Worm (Caenorhabditis elegans) whole organism, mixed stage, embryonic: ENCODE measurements around the gene R02F2.9.

Source experiments
- M03D4.4 ChIP-seq: sonication (generic microtip); optimal IDR thresholded peaks from 2 replicates; lab custom pipeline; 2017; ENCODE audit warnings: mild to moderate bottlenecking, missing genetic modification characterization, missing compliant biosample characterization
- elt-1 ChIP-seq: sonication (generic microtip); optimal IDR thresholded peaks from 2 replicates; lab custom pipeline; 2017; ENCODE audit warnings: missing genetic modification characterization, mild to moderate bottlenecking, missing compliant biosample characterization, antibody characterized with exemption, moderate library complexity, borderline replicate concordance; ENCODE audit not compliant: insufficient read depth
- elt-3 ChIP-seq: fragments of 150-350 bp; optimal IDR thresholded peaks from 2 replicates; lab custom pipeline; 2014; ENCODE audit warnings: missing biosample characterization, missing genetic modification characterization
- lin-13 ChIP-seq: fragments of 150-350 bp; optimal IDR thresholded peaks from 2 replicates; lab custom pipeline; 2014; ENCODE audit warnings: missing biosample characterization, missing genetic modification characterization
- lsy-2 ChIP-seq: fragments of 150-350 bp; optimal IDR thresholded peaks from 2 replicates; lab custom pipeline; 2014; ENCODE audit warnings: missing biosample characterization, missing genetic modification characterization
- mep-1 ChIP-seq: fragments of 150-350 bp; optimal IDR thresholded peaks from 2 replicates; lab custom pipeline; 2017; ENCODE audit warnings: missing biosample characterization, missing genetic modification reagents, missing genetic modification characterization, inconsistent platforms
- nhr-2 ChIP-seq: fragments of 150-350 bp; optimal IDR thresholded peaks from 2 replicates; lab custom pipeline; 2014; ENCODE audit warnings: missing biosample characterization, missing genetic modification characterization
- pha-4 ChIP-seq: fragments of 150-350 bp; optimal IDR thresholded peaks from 2 replicates; lab custom pipeline; 2018; ENCODE audit warnings: missing biosample characterization, missing genetic modification reagents, missing genetic modification characterization
- sem-2 ChIP-seq: fragments of 200-800 bp; sonication (Bioruptor generic); optimal IDR thresholded peaks from 2 replicates; lab custom pipeline; 2018; ENCODE audit warnings: mild to moderate bottlenecking, missing genetic modification characterization, missing compliant biosample characterization
- snpc-4 ChIP-seq: fragments of 150-350 bp; optimal IDR thresholded peaks from 2 replicates; lab custom pipeline; 2014; ENCODE audit warnings: missing biosample characterization, missing genetic modification characterization
- sptf-1 ChIP-seq: sonication (generic microtip); optimal IDR thresholded peaks from 2 replicates; lab custom pipeline; 2017; ENCODE audit warnings: mild to moderate bottlenecking, missing genetic modification characterization, moderate library complexity, missing compliant biosample characterization
- unc-39 ChIP-seq: fragments of 150-350 bp; optimal IDR thresholded peaks from 2 replicates; lab custom pipeline; 2014; ENCODE audit warnings: missing biosample characterization, missing genetic modification characterization
- unc-62 ChIP-seq: fragments of 150-350 bp; optimal IDR thresholded peaks from 2 replicates; lab custom pipeline; 2014; ENCODE audit warnings: missing biosample characterization, missing genetic modification reagents, missing genetic modification characterization
- ztf-11 ChIP-seq: fragments of 150-350 bp; optimal IDR thresholded peaks from 2 replicates; lab custom pipeline; 2014; ENCODE audit warnings: missing biosample characterization, missing genetic modification characterization

DNA sequence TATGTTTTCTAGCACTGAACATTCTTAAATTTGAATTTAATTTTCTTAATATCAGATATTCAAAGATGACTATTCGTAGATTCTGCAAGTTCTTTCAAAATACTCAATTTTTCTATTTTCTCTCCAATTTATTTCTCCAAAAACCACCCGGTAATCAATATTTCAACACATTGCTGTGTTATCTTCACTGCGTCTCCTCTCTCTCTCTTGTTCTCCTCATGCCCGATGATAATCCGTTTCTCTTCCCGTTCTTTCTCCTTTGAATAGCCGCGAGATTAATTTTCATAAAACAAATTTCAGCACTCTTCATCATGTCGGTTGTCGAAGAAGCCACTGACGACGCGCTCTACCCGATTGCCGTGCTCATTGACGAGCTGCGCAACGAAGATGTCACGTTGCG lies 48.6 kb upstream of the R02F2.9 start, which contains the start of gene paa-1:
- TF ChIP-seq unc-62 (GFP tag; lab: Kevin White, UChicago) (no peak), unc-39 (tag; lab: Kevin White, UChicago) (no peak), elt-1 (tag; lab: Kevin White, UChicago) (no peak), lin-13 (tag; lab: Kevin White, UChicago) (no peak), sem-2 (GFP tag; lab: Kevin White, UChicago) (no peak), nhr-2 (tag; lab: Kevin White, UChicago) (no peak), elt-3 (tag; lab: Kevin White, UChicago) (no peak), mep-1 (tag; lab: Kevin White, UChicago) (no peak), sptf-1 (no peak), snpc-4 (no peak), ztf-11 (no peak), M03D4.4 (no peak), pha-4 (tag; lab: Kevin White, UChicago) (no peak), lsy-2 (no peak)
